Worm (Caenorhabditis elegans) whole organism, midembryonic: ENCODE data around the gene tram-1.

Experiments used
- T22C8.4 ChIP-seq: fragments of 200-800 bp; sonication (Bioruptor generic); IDR thresholded peaks from 2 replicates; pipeline ENCODE4 v1.3.6; 2022; ENCODE audit warnings: missing genetic modification characterization, missing compliant biosample characterization
- cog-1 ChIP-seq: sonication (generic microtip); optimal IDR thresholded peaks from 2 replicates; lab custom pipeline; 2016; ENCODE audit warnings: missing genetic modification characterization, missing compliant biosample characterization
- flt-1 ChIP-seq: fragments of 200-800 bp; sonication (Bioruptor generic); IDR thresholded peaks from 2 replicates; pipeline ENCODE4 v1.3.6; 2022; ENCODE audit warnings: missing genetic modification characterization, missing compliant biosample characterization
- klf-2 ChIP-seq: fragments of 200-800 bp; sonication (Bioruptor generic); conservative IDR thresholded peaks from 2 replicates; pipeline ENCODE4 v1.3.6; 2022; ENCODE audit warnings: missing genetic modification reagents, missing genetic modification characterization, missing compliant biosample characterization
- med-1 ChIP-seq: sonication (generic microtip); optimal IDR thresholded peaks from 2 replicates; lab custom pipeline; 2017; ENCODE audit warnings: missing genetic modification characterization, mild to moderate bottlenecking, missing compliant biosample characterization, antibody characterized with exemption, missing genetic modification reagents; ENCODE audit not compliant: insufficient read depth
- ref-1 ChIP-seq: fragments of 200-800 bp; sonication (Bioruptor generic); conservative IDR thresholded peaks from 2 replicates; pipeline ENCODE4 v1.3.6; 2022; ENCODE audit warnings: missing genetic modification reagents, missing genetic modification characterization, missing compliant biosample characterization
- tab-1 ChIP-seq: fragments of 200-800 bp; sonication (Bioruptor generic); IDR thresholded peaks from 2 replicates; pipeline ENCODE4 v1.3.6; 2022; ENCODE audit warnings: missing genetic modification characterization, missing compliant biosample characterization
- ztf-23 ChIP-seq: fragments of 200-800 bp; sonication (Bioruptor generic); IDR thresholded peaks from 2 replicates; pipeline ENCODE4 v1.3.6; 2022; ENCODE audit warnings: missing genetic modification reagents, missing genetic modification characterization, missing compliant biosample characterization
- ztf-29 ChIP-seq: fragments of 200-800 bp; sonication (Bioruptor generic); IDR thresholded peaks from 2 replicates; pipeline ENCODE4 v1.3.6; 2022; ENCODE audit warnings: missing genetic modification reagents, missing genetic modification characterization, missing compliant biosample characterization

tram-1 gene

ce11 chrIV:10250577-10251075 is 29.5 kb upstream of the tram-1 start, which contains the start of gene daf-14:
Gene daf-14 (plus strand): TSS chrIV:10250627.
- no peak for TF ChIP-seq med-1 (GFP tag; lab: Kevin White, UChicago)
- TF ChIP-seq ref-1 (GFP tag; lab: Robert Waterston, UW): no peak
- no peak for TF ChIP-seq cog-1 (tag; lab: Kevin White, UChicago)
- TF ChIP-seq klf-2 (GFP tag; lab: Robert Waterston, UW): no peak
- TF ChIP-seq ztf-29 (GFP tag; lab: Robert Waterston, UW): no peak
- no peak for TF ChIP-seq tab-1 (GFP tag; lab: Robert Waterston, UW)
- no peak for TF ChIP-seq T22C8.4 (GFP tag; lab: Robert Waterston, UW)
- TF ChIP-seq ztf-23 (GFP tag; lab: Robert Waterston, UW): no peak
- no peak for TF ChIP-seq flt-1 (GFP tag; lab: Robert Waterston, UW)

ce11 chrIV:10245666-10246210 is 24.7 kb upstream of the tram-1 start, which contains the start of gene F01G10.10:
Gene F01G10.10 (plus strand): TSS chrIV:10246160.
- TF ChIP-seq ztf-23 (GFP tag; lab: Robert Waterston, UW): no peak
- no peak for TF ChIP-seq cog-1 (tag; lab: Kevin White, UChicago)
- no peak for TF ChIP-seq med-1 (GFP tag; lab: Kevin White, UChicago)
- TF ChIP-seq flt-1 (GFP tag; lab: Robert Waterston, UW): no peak
- TF ChIP-seq klf-2 (GFP tag; lab: Robert Waterston, UW): no peak
- TF ChIP-seq ref-1 (GFP tag; lab: Robert Waterston, UW): no peak
- TF ChIP-seq ztf-29 (GFP tag; lab: Robert Waterston, UW): no peak

- TF ChIP-seq klf-2 (GFP tag; lab: Robert Waterston, UW) (no peak), cog-1 (tag; lab: Kevin White, UChicago) (no peak), T22C8.4 (GFP tag; lab: Robert Waterston, UW) (no peak), ztf-29 (GFP tag; lab: Robert Waterston, UW) (no peak)
Observed at ce11 chrIV:10243276-10243675, 22.2 kb upstream of the tram-1 start, which contains the start of gene tkt-1. Gene tkt-1 (plus strand): TSS chrIV:10243612.

- TF ChIP-seq T22C8.4 (GFP tag; lab: Robert Waterston, UW): no peak
- TF ChIP-seq klf-2 (GFP tag; lab: Robert Waterston, UW): no peak
- TF ChIP-seq ztf-23 (GFP tag; lab: Robert Waterston, UW): no peak
- TF ChIP-seq flt-1 (GFP tag; lab: Robert Waterston, UW): no peak
- no peak for TF ChIP-seq ref-1 (GFP tag; lab: Robert Waterston, UW)
- TF ChIP-seq ztf-29 (GFP tag; lab: Robert Waterston, UW): no peak
- TF ChIP-seq tab-1 (GFP tag; lab: Robert Waterston, UW): no peak
- TF ChIP-seq cog-1 (tag; lab: Kevin White, UChicago): no peak
- TF ChIP-seq med-1 (GFP tag; lab: Kevin White, UChicago): no peak
Observed at ce11 chrIV:10242458-10243123, 21.5 kb upstream of the tram-1 start.

ce11 chrIV:10241659-10242058 is 20.6 kb upstream of the tram-1 start, which contains the start of gene lipl-7:
Gene lipl-7 (minus strand): TSS chrIV:10241823.
- no peak for TF ChIP-seq ztf-29 (GFP tag; lab: Robert Waterston, UW)
- no peak for TF ChIP-seq tab-1 (GFP tag; lab: Robert Waterston, UW)
- TF ChIP-seq klf-2 (GFP tag; lab: Robert Waterston, UW): no peak
- no peak for TF ChIP-seq ztf-23 (GFP tag; lab: Robert Waterston, UW)
- TF ChIP-seq cog-1 (tag; lab: Kevin White, UChicago): no peak
- TF ChIP-seq flt-1 (GFP tag; lab: Robert Waterston, UW): no peak
- no peak for TF ChIP-seq T22C8.4 (GFP tag; lab: Robert Waterston, UW)
- TF ChIP-seq ref-1 (GFP tag; lab: Robert Waterston, UW): no peak
- no peak for TF ChIP-seq med-1 (GFP tag; lab: Kevin White, UChicago)

- TF ChIP-seq cog-1 (tag; lab: Kevin White, UChicago) (no peak), flt-1 (GFP tag; lab: Robert Waterston, UW) (no peak), tab-1 (GFP tag; lab: Robert Waterston, UW) (no peak), ztf-29 (GFP tag; lab: Robert Waterston, UW) (no peak), T22C8.4 (GFP tag; lab: Robert Waterston, UW) (no peak)
Observed at ce11 chrIV:10239045-10239444, 18.0 kb upstream of the tram-1 start, which contains the start of gene ech-8. Gene ech-8 (minus strand): TSS chrIV:10239176.

- TF ChIP-seq T22C8.4 (GFP tag; lab: Robert Waterston, UW) (no peak), ztf-23 (GFP tag; lab: Robert Waterston, UW) (no peak), flt-1 (GFP tag; lab: Robert Waterston, UW) (no peak), cog-1 (tag; lab: Kevin White, UChicago) (no peak), ztf-29 (GFP tag; lab: Robert Waterston, UW) (no peak), ref-1 (GFP tag; lab: Robert Waterston, UW) (no peak), med-1 (GFP tag; lab: Kevin White, UChicago) (no peak), klf-2 (GFP tag; lab: Robert Waterston, UW) (no peak), tab-1 (GFP tag; lab: Robert Waterston, UW) (no peak)
Observed at ce11 chrIV:10236106-10236505, 15.0 kb upstream of the tram-1 start.

- TF ChIP-seq T22C8.4 (GFP tag; lab: Robert Waterston, UW): no peak
- TF ChIP-seq klf-2 (GFP tag; lab: Robert Waterston, UW): no peak
- no peak for TF ChIP-seq tab-1 (GFP tag; lab: Robert Waterston, UW)
- no peak for TF ChIP-seq cog-1 (tag; lab: Kevin White, UChicago)
- TF ChIP-seq flt-1 (GFP tag; lab: Robert Waterston, UW): no peak
- no peak for TF ChIP-seq ztf-23 (GFP tag; lab: Robert Waterston, UW)
- no peak for TF ChIP-seq ztf-29 (GFP tag; lab: Robert Waterston, UW)
- TF ChIP-seq ref-1 (GFP tag; lab: Robert Waterston, UW): no peak
- no peak for TF ChIP-seq med-1 (GFP tag; lab: Kevin White, UChicago)
Observed at ce11 chrIV:10235279-10235829, 14.3 kb upstream of the tram-1 start, which contains the start of gene ech-9. Gene ech-9 (minus strand): TSS chrIV:10235329.
